Fruit fly (Drosophila melanogaster): Measurements from ENCODE around the gene nom.

The nom gene

DNA sequence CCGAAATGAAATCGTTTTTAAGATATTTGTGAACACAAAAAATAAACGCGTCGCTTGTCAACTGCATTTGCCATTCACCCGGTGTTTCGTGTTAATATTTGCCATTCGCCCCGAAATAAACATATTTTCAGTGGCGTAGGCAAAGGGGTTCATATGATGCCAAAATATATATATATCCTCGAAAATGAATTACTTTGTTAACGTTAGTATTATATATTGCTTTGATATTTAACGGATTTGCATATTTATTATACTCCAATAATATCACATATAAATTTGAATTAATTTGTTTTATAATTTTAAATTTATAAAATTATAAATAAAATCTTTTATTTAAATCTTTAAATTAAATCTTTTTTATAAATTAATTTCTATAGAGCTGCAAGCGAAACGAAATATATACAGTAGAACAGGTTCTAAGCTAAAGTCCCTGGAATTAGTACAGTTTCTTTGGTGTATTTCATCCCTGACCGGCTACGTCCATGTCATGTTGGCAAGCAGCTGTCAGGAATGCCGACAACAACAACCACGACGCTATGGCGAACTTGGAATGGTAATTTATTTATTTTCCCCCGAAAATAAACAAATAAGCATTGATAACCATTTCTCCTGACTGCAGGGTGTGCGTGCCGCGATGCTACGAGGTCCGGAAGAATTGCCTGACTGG, 8.8 kb downstream of the nom start, which contains the start of the genes M1BP and CG8202 (continued):
- TF ChIP-seq fd59A (GFP tag; optimal IDR thresholded peaks at IDR 0.05) (peak; percentile 38), Met (GFP tag; optimal IDR thresholded peaks at IDR 0.05) (no peak), spab (GFP tag; optimal IDR thresholded peaks at IDR 0.05) (peak; percentile 73), Sox102F (GFP tag; optimal IDR thresholded peaks at IDR 0.05) (no peak), lz (GFP tag; optimal IDR thresholded peaks at IDR 0.05) (peak; percentile 81), CG6276 (GFP tag; optimal IDR thresholded peaks at IDR 0.05) (no peak), CG34406 (GFP tag; optimal IDR thresholded peaks at IDR 0.05) (peak; percentile 92), Ets96B (tag; optimal IDR thresholded peaks at IDR 0.05) (peak; percentile 86), achi (GFP tag; optimal IDR thresholded peaks at IDR 0.05) (peak; percentile 94)

dm6 chr3R:8739161-8739783, 16.3 kb downstream of the nom start:
- no peak for TF ChIP-seq CG11762 (GFP tag; optimal IDR thresholded peaks at IDR 0.05; ENCODE audit: insufficient read depth)
- peak; percentile 27 for TF ChIP-seq Eip75B (GFP tag; optimal IDR thresholded peaks at IDR 0.05)
- TF ChIP-seq cyc (GFP tag; optimal IDR thresholded peaks at IDR 0.05): no peak
- TF ChIP-seq Hr38 (GFP tag; optimal IDR thresholded peaks at IDR 0.05): no peak
- TF ChIP-seq Sox102F (GFP tag; optimal IDR thresholded peaks at IDR 0.05): no peak
- TF ChIP-seq CG10669 (GFP tag; optimal IDR thresholded peaks at IDR 0.05): peak; percentile 6
- TF ChIP-seq CG7368 (GFP tag; optimal IDR thresholded peaks at IDR 0.05): no peak
- TF ChIP-seq CG6808 (GFP tag; optimal IDR thresholded peaks at IDR 0.05): peak; percentile 27
- TF ChIP-seq CG15336 (GFP tag; IDR thresholded peaks at IDR 0.05): no peak
- peak; percentile 48 for TF ChIP-seq Ets96B (tag; optimal IDR thresholded peaks at IDR 0.05)
- TF ChIP-seq Met (GFP tag; optimal IDR thresholded peaks at IDR 0.05): peak; percentile 24
- TF ChIP-seq esn (GFP tag; optimal IDR thresholded peaks at IDR 0.05): peak; percentile 33
- TF ChIP-seq CG8632 (GFP tag; optimal IDR thresholded peaks at IDR 0.05): no peak
- TF ChIP-seq svp (GFP tag): peak; percentile 48
- no peak for TF ChIP-seq fkh (GFP tag; optimal IDR thresholded peaks at IDR 0.05)
- TF ChIP-seq Eip78C (GFP tag): peak; percentile 16
- peak; percentile 6 for TF ChIP-seq spab (GFP tag; optimal IDR thresholded peaks at IDR 0.05)
- no peak for TF ChIP-seq Eip93F (GFP tag; optimal IDR thresholded peaks at IDR 0.05)
- no peak for TF ChIP-seq Sox15 (GFP tag; optimal IDR thresholded peaks at IDR 0.05)
- TF ChIP-seq Smox (GFP tag; optimal IDR thresholded peaks at IDR 0.05): no peak
- TF ChIP-seq achi (GFP tag; optimal IDR thresholded peaks at IDR 0.05): peak; percentile 3
- no peak for TF ChIP-seq eg (GFP tag; IDR thresholded peaks at IDR 0.05)
- TF ChIP-seq ss (GFP tag; optimal IDR thresholded peaks at IDR 0.05): peak in 1 of 2 experiments; percentile 25

dm6 chr3R:8740118-8740517, 17.1 kb downstream of the nom start:
- no peak for TF ChIP-seq pdm3 (GFP tag; optimal IDR thresholded peaks at IDR 0.05)
- peak; percentile 74 for TF ChIP-seq svp (GFP tag)

dm6 chr3R:8741248-8741647, 18.3 kb downstream of the nom start:
- TF ChIP-seq CG11762 (GFP tag; optimal IDR thresholded peaks at IDR 0.05; ENCODE audit: insufficient read depth) (no peak), CG8319 (GFP tag; optimal IDR thresholded peaks at IDR 0.05) (no peak), CG7368 (GFP tag; optimal IDR thresholded peaks at IDR 0.05) (no peak), Eip93F (GFP tag; optimal IDR thresholded peaks at IDR 0.05) (no peak), Hr4 (GFP tag; optimal IDR thresholded peaks at IDR 0.05) (no peak), CG8632 (GFP tag; optimal IDR thresholded peaks at IDR 0.05) (no peak), lz (GFP tag; optimal IDR thresholded peaks at IDR 0.05) (no peak), CG16779 (tag; optimal IDR thresholded peaks at IDR 0.05) (no peak), fd59A (GFP tag; optimal IDR thresholded peaks at IDR 0.05) (no peak), dsx (GFP tag; optimal IDR thresholded peaks at IDR 0.05; ENCODE audit: poor library complexity, severe bottlenecking) (no peak), CG6854 (GFP tag; optimal IDR thresholded peaks at IDR 0.05) (no peak)

Measured in whole organism, prepupa.